Worm (Caenorhabditis elegans): ENCODE measurements around the gene T15B7.15.

ce11 chrV:6870004-6870403, 31.5 kb upstream of the T15B7.15 start, which contains the start of gene frpr-18:
- TF ChIP-seq W03F9.2 (tag; optimal IDR thresholded peaks at IDR 0.05) = no peak
- TF ChIP-seq dao-5 (tag; optimal IDR thresholded peaks at IDR 0.05) = no peak

All from whole organism, L4/young adult.